Worm (Caenorhabditis elegans): Measurements from ENCODE around the gene pipp-4P.

ce11 chrIII:2794057-2794456 is 25.0 kb upstream of the pipp-4P start:
- TF ChIP-seq him-1 (tag; optimal IDR thresholded peaks at IDR 0.05) = no peak
- no peak for TF ChIP-seq dao-5 (tag; optimal IDR thresholded peaks at IDR 0.05)

Measured in whole organism, L4/young adult.